Worm (Caenorhabditis elegans) whole organism, young adult: ENCODE data around the gene C16C8.16.

Source experiments
- Y53F4B.3 ChIP-seq: fragments of 200-800 bp; sonication (Bioruptor generic); IDR thresholded peaks from 2 replicates; pipeline ENCODE4 v1.3.6; 2022; ENCODE audit warnings: missing genetic modification reagents, missing genetic modification characterization, missing compliant biosample characterization
- Y53G8AR.9 ChIP-seq: fragments of 200-800 bp; sonication (Bioruptor generic); conservative IDR thresholded peaks from 2 replicates; pipeline ENCODE4 v1.3.6; 2022; ENCODE audit warnings: missing genetic modification reagents, missing genetic modification characterization, missing compliant biosample characterization
- Y56A3A.18 ChIP-seq: fragments of 200-800 bp; sonication (Bioruptor generic); IDR thresholded peaks from 2 replicates; pipeline ENCODE4 v1.3.6; 2022; ENCODE audit warnings: missing genetic modification reagents, missing genetic modification characterization, missing compliant biosample characterization
- Y67H2A.10 ChIP-seq: fragments of 200-800 bp; sonication (Bioruptor generic); conservative IDR thresholded peaks from 2 replicates; pipeline ENCODE4 v1.3.6; 2022; ENCODE audit warnings: missing genetic modification reagents, missing genetic modification characterization, missing compliant biosample characterization
- Y79H2A.3 ChIP-seq: fragments of 200-800 bp; sonication (Bioruptor generic); conservative IDR thresholded peaks from 2 replicates; pipeline ENCODE4 v1.3.6; 2022; ENCODE audit warnings: missing genetic modification reagents, missing genetic modification characterization, missing compliant biosample characterization
- ama-1 ChIP-seq, 3 experiments: fragments of 150-350 bp in 1 of 3; sonication (generic microtip) in 2 of 3; optimal IDR thresholded peaks; 2 replicates each; lab custom pipeline; 2014 to 2018; ENCODE audit warnings: missing biosample characterization in 2 of 3, missing genetic modification characterization in 2 of 3, missing genetic modification reagents in 2 of 3
- attf-3 ChIP-seq: fragments of 200-800 bp; sonication (Bioruptor generic); conservative IDR thresholded peaks from 2 replicates; pipeline ENCODE4 v1.3.6; 2022; ENCODE audit warnings: missing genetic modification reagents, missing genetic modification characterization, missing compliant biosample characterization
- bed-1 ChIP-seq: fragments of 200-800 bp; sonication (Bioruptor generic); IDR thresholded peaks from 2 replicates; pipeline ENCODE4 v1.3.6; 2022; ENCODE audit warnings: missing genetic modification reagents, missing genetic modification characterization, missing compliant biosample characterization
- efl-1 ChIP-seq: fragments of 150-350 bp; optimal IDR thresholded peaks from 2 replicates; lab custom pipeline; 2014; ENCODE audit warnings: missing biosample characterization, missing genetic modification reagents, missing genetic modification characterization
- egl-18 ChIP-seq: fragments of 200-800 bp; sonication (Bioruptor generic); IDR thresholded peaks from 2 replicates; pipeline ENCODE4 v1.3.6; 2022; ENCODE audit warnings: missing genetic modification reagents, missing genetic modification characterization, missing compliant biosample characterization
- egrh-3 ChIP-seq: fragments of 200-800 bp; sonication (Bioruptor generic); IDR thresholded peaks from 2 replicates; pipeline ENCODE4 v1.3.6; 2022; ENCODE audit warnings: missing genetic modification reagents, missing genetic modification characterization, missing compliant biosample characterization
- ekl-4 ChIP-seq: fragments of 200-800 bp; sonication (Bioruptor generic); IDR thresholded peaks from 2 replicates; pipeline ENCODE4 v1.3.6; 2022; ENCODE audit warnings: missing genetic modification reagents, missing genetic modification characterization, missing compliant biosample characterization
- him-1 ChIP-seq: sonication (generic microtip); optimal IDR thresholded peaks from 2 replicates; lab custom pipeline; 2016; ENCODE audit warnings: missing genotype, missing genetic modification reagents, missing genetic modification characterization, missing compliant biosample characterization
- hrde-1 ChIP-seq: sonication (generic microtip); optimal IDR thresholded peaks from 2 replicates; lab custom pipeline; 2016; ENCODE audit warnings: missing genetic modification characterization, mild to moderate bottlenecking, missing compliant biosample characterization, moderate library complexity, missing genotype, missing genetic modification reagents, borderline replicate concordance
- let-526 ChIP-seq: fragments of 200-800 bp; sonication (Bioruptor generic); IDR thresholded peaks from 2 replicates; pipeline ENCODE4 v1.3.6; 2022; ENCODE audit warnings: missing genetic modification reagents, missing genetic modification characterization, missing compliant biosample characterization
- lin-35 ChIP-seq, 3 experiments: fragments of 150-350 bp in 2 of 3; sonication (generic microtip) in 1 of 3; optimal IDR thresholded peaks; 2 replicates each; lab custom pipeline; 2014 to 2018; ENCODE audit warnings: missing biosample characterization in 3 of 3, missing genetic modification characterization in 3 of 3, missing genetic modification reagents in 3 of 3
- lsl-1 ChIP-seq: fragments of 200-800 bp; sonication (Bioruptor generic); optimal IDR thresholded peaks from 2 replicates; lab custom pipeline; 2018; ENCODE audit warnings: mild to moderate bottlenecking, missing genetic modification characterization, moderate library complexity, missing compliant biosample characterization
- lsy-27 ChIP-seq: sonication (generic microtip); optimal IDR thresholded peaks from 2 replicates; lab custom pipeline; 2017; ENCODE audit warnings: missing genetic modification characterization, mild to moderate bottlenecking, missing compliant biosample characterization, antibody characterized with exemption, missing genotype, borderline replicate concordance; ENCODE audit not compliant: insufficient read depth
- madf-10 ChIP-seq: sonication (generic microtip); optimal IDR thresholded peaks from 2 replicates; lab custom pipeline; 2016; ENCODE audit warnings: mild to moderate bottlenecking, missing genetic modification characterization, missing compliant biosample characterization
- madf-6 ChIP-seq: fragments of 200-800 bp; sonication (Bioruptor generic); IDR thresholded peaks from 2 replicates; pipeline ENCODE4 v1.3.6; 2022; ENCODE audit warnings: missing genetic modification reagents, missing genetic modification characterization, missing compliant biosample characterization
- madf-8 ChIP-seq: fragments of 200-800 bp; sonication (Bioruptor generic); conservative IDR thresholded peaks from 2 replicates; pipeline ENCODE4 v1.3.6; 2022; ENCODE audit warnings: missing genetic modification reagents, missing genetic modification characterization, missing compliant biosample characterization
- nfya-2 ChIP-seq: fragments of 200-800 bp; sonication (Bioruptor generic); IDR thresholded peaks from 2 replicates; pipeline ENCODE4 v1.3.6; 2022; ENCODE audit warnings: missing genetic modification reagents, missing genetic modification characterization, missing compliant biosample characterization
- repo-1 ChIP-seq: sonication (generic microtip); optimal IDR thresholded peaks from 2 replicates; lab custom pipeline; 2017; ENCODE audit warnings: mild to moderate bottlenecking, missing genetic modification characterization, missing compliant biosample characterization
- rpc-1 ChIP-seq, 2 experiments: fragments of 150-350 bp in 1 of 2; sonication (generic microtip) in 1 of 2; optimal IDR thresholded peaks; 2 replicates each; lab custom pipeline; 2014 to 2018; ENCODE audit warnings: missing biosample characterization in 1 of 2, missing genetic modification characterization in 1 of 2, missing genetic modification reagents in 1 of 2, missing genotype in 1 of 2
- sea-2 ChIP-seq: fragments of 200-800 bp; sonication (Bioruptor generic); IDR thresholded peaks from 2 replicates; pipeline ENCODE4 v1.3.6; 2022; ENCODE audit warnings: missing genetic modification characterization, missing compliant biosample characterization
- snpc-1.1 ChIP-seq: sonication (generic microtip); optimal IDR thresholded peaks from 2 replicates; lab custom pipeline; 2017; ENCODE audit warnings: missing genetic modification characterization, mild to moderate bottlenecking, missing compliant biosample characterization, antibody characterized with exemption, moderate library complexity, missing genotype, missing genetic modification reagents; ENCODE audit not compliant: insufficient read depth
- tbx-9 ChIP-seq: sonication (generic microtip); optimal IDR thresholded peaks from 2 replicates; lab custom pipeline; 2016; ENCODE audit warnings: borderline replicate concordance, missing genetic modification characterization, inconsistent platforms, missing compliant biosample characterization
- tlf-1 ChIP-seq: fragments of 200-800 bp; sonication (Bioruptor generic); optimal IDR thresholded peaks from 2 replicates; lab custom pipeline; 2018; ENCODE audit warnings: mild to moderate bottlenecking, missing genetic modification characterization, missing compliant biosample characterization
- zim-3 ChIP-seq: sonication (generic microtip); optimal IDR thresholded peaks from 2 replicates; lab custom pipeline; 2017; ENCODE audit warnings: mild to moderate bottlenecking, missing genetic modification characterization, moderate library complexity, missing compliant biosample characterization
- ztf-25 ChIP-seq: fragments of 200-800 bp; sonication (Bioruptor generic); IDR thresholded peaks from 2 replicates; pipeline ENCODE4 v1.3.6; 2022; ENCODE audit warnings: missing genetic modification reagents, missing genetic modification characterization, missing compliant biosample characterization
- ztf-28 ChIP-seq: fragments of 200-800 bp; sonication (Bioruptor generic); IDR thresholded peaks from 2 replicates; pipeline ENCODE4 v1.3.6; 2022; ENCODE audit warnings: missing genetic modification reagents, missing genetic modification characterization, missing compliant biosample characterization

Gene C16C8.16

DNA sequence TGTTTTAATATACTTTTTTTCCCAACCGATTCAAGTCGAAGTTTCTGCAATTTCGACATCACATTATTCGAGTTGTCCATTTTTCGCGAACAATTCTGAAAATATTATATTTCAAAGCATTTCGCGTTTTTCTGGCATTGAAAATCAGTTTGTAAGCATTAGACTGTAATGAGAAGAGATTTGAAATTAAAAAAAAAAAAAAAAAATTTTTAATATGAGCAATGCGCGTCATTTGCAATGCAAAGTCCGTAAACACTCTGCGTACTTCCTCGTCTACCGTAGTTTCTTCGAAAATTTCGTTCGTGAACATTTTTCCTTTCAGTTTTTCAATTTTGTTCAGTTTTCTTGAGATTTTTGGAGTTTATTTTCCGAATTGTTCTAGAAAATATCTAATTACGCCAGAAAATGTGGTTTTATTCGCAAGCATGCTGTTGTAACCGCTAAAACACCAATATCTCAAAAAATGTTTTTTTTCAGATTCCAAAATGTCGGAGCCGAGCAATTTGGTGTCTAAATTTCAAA, at the start of gene C16C8.16, which contains the start of gene C16C8.5:
Gene C16C8.16, plus strand, starts transcription at position 472 of the 522 bp plus-strand sequence.
Gene C16C8.5, minus strand, starts transcription at position 101 of the 522 bp plus-strand sequence.
- TF ChIP-seq sea-2 (GFP tag; lab: Robert Waterston, UW) (no peak), tlf-1 (GFP tag; lab: Kevin White, UChicago) (no peak), zim-3 (tag; lab: Kevin White, UChicago) (no peak), Y56A3A.18 (GFP tag; lab: Robert Waterston, UW) (no peak), lsl-1 (GFP tag; lab: Kevin White, UChicago) (peak; percentile 71), egl-18 (GFP tag; lab: Robert Waterston, UW) (no peak), madf-6 (peak; percentile 21; the same call in 1 of the 2 replicates), egrh-3 (no peak), ama-1 (optimal IDR thresholded peaks at IDR 0.05; lab: Kevin White, UChicago) (no peak), ama-1 (GFP tag; optimal IDR thresholded peaks at IDR 0.05; lab: Kevin White, UChicago) (no peak)

ce11 chrII:3399212-3399611, 46.3 kb upstream of the C16C8.16 start, which contains the start of gene nep-9:
Gene nep-9, minus strand, starts transcription at chrII:3399312.
- TF ChIP-seq let-526 = no peak

- TF ChIP-seq Y53F4B.3 (GFP tag; lab: Robert Waterston, UW) (no peak), tbx-9 (tag; lab: Kevin White, UChicago) (no peak), rpc-1 (optimal IDR thresholded peaks at IDR 0.05; lab: Kevin White, UChicago) (no peak), rpc-1 (tag; optimal IDR thresholded peaks at IDR 0.05; lab: Kevin White, UChicago) (no peak), bed-1 (GFP tag; lab: Robert Waterston, UW) (no peak), madf-8 (GFP tag; lab: Robert Waterston, UW) (no peak), attf-3 (GFP tag; lab: Robert Waterston, UW) (no peak), repo-1 (tag; lab: Kevin White, UChicago) (no peak), Y67H2A.10 (GFP tag; lab: Robert Waterston, UW) (no peak), hrde-1 (tag; lab: Kevin White, UChicago) (no peak), nfya-2 (no peak), lin-35 (GFP tag; optimal IDR thresholded peaks at IDR 0.05; lab: Kevin White, UChicago) (no peak), ekl-4 (no peak), him-1 (tag; lab: Kevin White, UChicago) (no peak), ztf-25 (GFP tag; lab: Robert Waterston, UW) (no peak), ztf-28 (GFP tag; lab: Robert Waterston, UW) (no peak), madf-10 (tag; lab: Kevin White, UChicago) (no peak)
Measured at ce11 chrII:3402854-3403253, 42.7 kb upstream of the C16C8.16 start, which contains the start of gene nep-10. Gene nep-10, minus strand, starts transcription at chrII:3402954.

ce11 chrII:3403535-3403934, 42.0 kb upstream of the C16C8.16 start, which contains the start of gene nep-8:
Gene nep-8, plus strand, starts transcription at chrII:3403835.
- TF ChIP-seq hrde-1 (tag; lab: Kevin White, UChicago) = no peak
- no peak for TF ChIP-seq snpc-1.1 (tag; lab: Kevin White, UChicago)
- no peak for TF ChIP-seq madf-10 (tag; lab: Kevin White, UChicago)
- no peak for TF ChIP-seq efl-1 (GFP tag; lab: Kevin White, UChicago)
- no peak for TF ChIP-seq lsy-27 (tag; lab: Kevin White, UChicago)
- TF ChIP-seq ama-1 (optimal IDR thresholded peaks at IDR 0.05; lab: Kevin White, UChicago) = no peak
- TF ChIP-seq ama-1 (GFP tag; optimal IDR thresholded peaks at IDR 0.05; lab: Kevin White, UChicago) = no peak
- TF ChIP-seq Y53G8AR.9 (GFP tag; lab: Robert Waterston, UW) = no peak
- no peak for TF ChIP-seq bed-1 (GFP tag; lab: Robert Waterston, UW)
- no peak for TF ChIP-seq Y79H2A.3 (GFP tag; lab: Robert Waterston, UW)
- no peak for TF ChIP-seq Y53F4B.3 (GFP tag; lab: Robert Waterston, UW)
